Worm (Caenorhabditis elegans): Measurements from ENCODE around the gene Y26G10.1.

Gene Y26G10.1

ce11 chrV:17673343-17673742 lies 22.4 kb downstream of the Y26G10.1 start, which contains the start of gene str-93:
TSS of gene str-93 (minus strand) at chrV:17673443.
- TF ChIP-seq hmg-1.2 (GFP tag; IDR thresholded peaks at IDR 0.05): peak; percentile 57
- no peak for TF ChIP-seq ZK185.1 (tag; optimal IDR thresholded peaks at IDR 0.05; ENCODE audit: poor library complexity, severe bottlenecking)

- TF ChIP-seq B0336.3 (GFP tag; IDR thresholded peaks at IDR 0.05) (no peak), pha-4 (tag; optimal IDR thresholded peaks at IDR 0.05) (no peak), ets-4 (GFP tag; optimal IDR thresholded peaks at IDR 0.05) (no peak), ZK185.1 (tag; optimal IDR thresholded peaks at IDR 0.05; ENCODE audit: poor library complexity, severe bottlenecking) (no peak), rpc-1 (optimal IDR thresholded peaks at IDR 0.05) (no peak), rpc-1 (tag; optimal IDR thresholded peaks at IDR 0.05) (no peak), rcor-1 (GFP tag; IDR thresholded peaks at IDR 0.05) (no peak), unc-130 (GFP tag; optimal IDR thresholded peaks at IDR 0.05) (no peak), ama-1 (optimal IDR thresholded peaks at IDR 0.05) (no peak), ama-1 (GFP tag; optimal IDR thresholded peaks at IDR 0.05) (no peak), hmg-20 (GFP tag; IDR thresholded peaks at IDR 0.05) (no peak), somi-1 (GFP tag; optimal IDR thresholded peaks at IDR 0.05) (no peak), K11D2.4 (GFP tag; IDR thresholded peaks at IDR 0.05) (no peak), F55B11.4 (tag; optimal IDR thresholded peaks at IDR 0.05; ENCODE audit: borderline replicate concordance, insufficient read depth) (no peak), dpl-1 (GFP tag; optimal IDR thresholded peaks at IDR 0.05) (no peak), ztf-25 (GFP tag; IDR thresholded peaks at IDR 0.05) (no peak), ceh-100 (GFP tag; IDR thresholded peaks at IDR 0.05) (no peak), tbx-9 (tag; optimal IDR thresholded peaks at IDR 0.05; ENCODE audit: borderline replicate concordance) (no peak), dpff-1 (tag; optimal IDR thresholded peaks at IDR 0.05) (no peak), nhr-179 (tag; optimal IDR thresholded peaks at IDR 0.05) (no peak), tbp1 (GFP tag; optimal IDR thresholded peaks at IDR 0.05) (no peak), ceh-27 (GFP tag; optimal IDR thresholded peaks at IDR 0.05) (no peak)
Measured at ce11 chrV:17668531-17668930, 27.2 kb downstream of the Y26G10.1 start, which contains the start of gene str-89. TSS of gene str-89 (plus strand) at chrV:17668831.

DNA sequence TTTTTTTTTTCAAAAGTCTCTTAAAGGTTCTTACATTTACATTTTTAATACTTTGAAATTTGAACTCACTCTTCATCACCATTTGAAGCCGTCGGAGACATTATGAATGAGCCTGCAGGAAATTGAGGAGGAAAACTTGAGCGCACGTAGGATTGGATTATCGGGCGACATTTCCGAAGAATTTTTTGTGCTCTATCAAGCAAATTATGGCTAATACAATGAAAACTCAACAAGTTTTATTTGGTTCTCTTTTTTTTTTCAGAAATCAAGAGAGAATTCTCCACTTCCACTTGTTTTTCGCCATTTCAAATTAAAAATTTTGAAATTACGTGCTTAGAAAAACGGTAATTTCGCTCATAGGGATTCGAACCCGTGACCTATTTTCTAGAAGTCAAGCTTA lies 28.0 kb downstream of the Y26G10.1 start, which contains the start of gene F59A1.12:
Gene F59A1.12 (minus strand): TSS at position 101 of the 400 bp plus-strand sequence.
- TF ChIP-seq aptf-3 (GFP tag; IDR thresholded peaks at IDR 0.05) (no peak), mes-4 (tag; optimal IDR thresholded peaks at IDR 0.05) (no peak), F10E7.11 (tag; optimal IDR thresholded peaks at IDR 0.05) (no peak), ceh-40 (GFP tag; IDR thresholded peaks at IDR 0.05) (no peak), let-526 (GFP tag; IDR thresholded peaks at IDR 0.05) (no peak), madf-10 (tag; optimal IDR thresholded peaks at IDR 0.05) (no peak), lsl-1 (GFP tag; optimal IDR thresholded peaks at IDR 0.05) (no peak), xnd-1 (tag; optimal IDR thresholded peaks at IDR 0.05) (no peak), somi-1 (GFP tag; optimal IDR thresholded peaks at IDR 0.05) (no peak)

ce11 chrV:17665906-17666305 lies 29.8 kb downstream of the Y26G10.1 start, which contains the start of gene F59A1.11:
TSS of gene F59A1.11 (minus strand) at chrV:17666006.
- TF ChIP-seq atf-7 (tag; optimal IDR thresholded peaks at IDR 0.05): no peak
- no peak for TF ChIP-seq die-1 (tag; optimal IDR thresholded peaks at IDR 0.05)
- no peak for TF ChIP-seq C17E4.6 (GFP tag; IDR thresholded peaks at IDR 0.05)
- TF ChIP-seq tlf-1 (GFP tag; optimal IDR thresholded peaks at IDR 0.05): no peak
- TF ChIP-seq nhr-179 (tag; optimal IDR thresholded peaks at IDR 0.05): no peak
- no peak for TF ChIP-seq F49E8.2 (tag; optimal IDR thresholded peaks at IDR 0.05; ENCODE audit: insufficient read depth)
- TF ChIP-seq sptf-2 (GFP tag; optimal IDR thresholded peaks at IDR 0.05): no peak
- TF ChIP-seq lin-26 (GFP tag; IDR thresholded peaks at IDR 0.05): no peak
- TF ChIP-seq tbx-9 (tag; optimal IDR thresholded peaks at IDR 0.05; ENCODE audit: borderline replicate concordance): no peak
- TF ChIP-seq ceh-27 (GFP tag; optimal IDR thresholded peaks at IDR 0.05): no peak
- no peak for TF ChIP-seq attf-5 (GFP tag; optimal IDR thresholded peaks at IDR 0.05)
- no peak for TF ChIP-seq nfya-1 (tag; optimal IDR thresholded peaks at IDR 0.05; ENCODE audit: borderline replicate concordance, insufficient read depth)
- TF ChIP-seq fkh-3 (tag; optimal IDR thresholded peaks at IDR 0.05): no peak
- TF ChIP-seq dox-1 (GFP tag; IDR thresholded peaks at IDR 0.05): no peak
- TF ChIP-seq madf-3 (GFP tag; IDR thresholded peaks at IDR 0.05): no peak
